Worm (Caenorhabditis elegans): ENCODE results near the gene gmeb-3.

gmeb-3 gene

ce11 chrIII:3726443-3726842, 41.9 kb upstream of the gmeb-3 start, which contains the start of gene gldi-5:
Gene gldi-5, minus strand, starts transcription at chrIII:3726500.
- TF ChIP-seq blmp-1 (tag; optimal IDR thresholded peaks at IDR 0.05) (no peak), C04F5.9 (tag; optimal IDR thresholded peaks at IDR 0.05) (no peak), sup-37 (GFP tag; optimal IDR thresholded peaks at IDR 0.05) (no peak), mab-9 (GFP tag; IDR thresholded peaks at IDR 0.05) (no peak), dpl-1 (GFP tag; optimal IDR thresholded peaks at IDR 0.05) (no peak), unc-86 (tag; optimal IDR thresholded peaks at IDR 0.05) (no peak), egl-27 (tag; optimal IDR thresholded peaks at IDR 0.05) (no peak), nhr-28 (tag; optimal IDR thresholded peaks at IDR 0.05) (no peak), unc-130 (tag; optimal IDR thresholded peaks at IDR 0.05) (no peak), nhr-20 (tag; optimal IDR thresholded peaks at IDR 0.05) (no peak), lin-14 (GFP tag; optimal IDR thresholded peaks at IDR 0.05) (no peak), rnt-1 (tag; optimal IDR thresholded peaks at IDR 0.05) (no peak), skn-1 (tag; optimal IDR thresholded peaks at IDR 0.05) (no peak)

ce11 chrIII:3729520-3729919, 38.8 kb upstream of the gmeb-3 start, which contains the start of gene F34D10.9:
Gene F34D10.9, minus strand, starts transcription at chrIII:3729620.
- no peak for TF ChIP-seq unc-86 (tag; optimal IDR thresholded peaks at IDR 0.05)
- TF ChIP-seq egl-13 (tag; optimal IDR thresholded peaks at IDR 0.05): no peak
- no peak for TF ChIP-seq nhr-90 (tag; optimal IDR thresholded peaks at IDR 0.05; ENCODE audit: poor library complexity)

ce11 chrIII:3730475-3730874, 37.8 kb upstream of the gmeb-3 start, which contains the start of gene F34D10.8:
Gene F34D10.8, plus strand, starts transcription at chrIII:3730775.
- TF ChIP-seq elt-3 (tag; optimal IDR thresholded peaks at IDR 0.05): no peak
- TF ChIP-seq ces-1 (GFP tag; optimal IDR thresholded peaks at IDR 0.05): no peak
- peak; percentile 56 for TF ChIP-seq nhr-85 (tag)

ce11 chrIII:3734007-3734406, 34.3 kb upstream of the gmeb-3 start, which contains the start of gene F34D10.3:
Gene F34D10.3, plus strand, starts transcription at chrIII:3734255.
- TF ChIP-seq lin-35 (GFP tag; optimal IDR thresholded peaks at IDR 0.05): peak; percentile 18 to 47
- no peak for TF ChIP-seq ama-1 (optimal IDR thresholded peaks at IDR 0.05)
- no peak for TF ChIP-seq sup-37 (GFP tag; optimal IDR thresholded peaks at IDR 0.05)
- peak in 1 of 3 experiments; percentile 27 for TF ChIP-seq dpl-1 (GFP tag; optimal IDR thresholded peaks at IDR 0.05)
- no peak for TF ChIP-seq xbp-1 (tag; optimal IDR thresholded peaks at IDR 0.05)
- TF ChIP-seq zag-1 (tag; optimal IDR thresholded peaks at IDR 0.05): no peak
- TF ChIP-seq nhr-20 (tag; optimal IDR thresholded peaks at IDR 0.05): no peak
- TF ChIP-seq ces-1 (GFP tag; optimal IDR thresholded peaks at IDR 0.05): no peak
- no peak for TF ChIP-seq tlp-1 (tag; optimal IDR thresholded peaks at IDR 0.05)
- no peak for TF ChIP-seq nhr-77 (tag; optimal IDR thresholded peaks at IDR 0.05)
- TF ChIP-seq nhr-90 (tag; optimal IDR thresholded peaks at IDR 0.05; ENCODE audit: poor library complexity): no peak
- TF ChIP-seq lsy-2 (tag; optimal IDR thresholded peaks at IDR 0.05): peak in 1 of 2 experiments; percentile 48
- TF ChIP-seq nhr-28 (tag; optimal IDR thresholded peaks at IDR 0.05): no peak
- no peak for TF ChIP-seq nhr-19 (GFP tag; conservative IDR thresholded peaks at IDR 0.05)
- TF ChIP-seq efl-1 (optimal IDR thresholded peaks at IDR 0.05): peak; percentile 3 to 18
- TF ChIP-seq efl-1 (GFP tag; optimal IDR thresholded peaks at IDR 0.05 in 1 of 2): peak; percentile 6 to 51
- TF ChIP-seq nhr-237 (tag; optimal IDR thresholded peaks at IDR 0.05): no peak

ce11 chrIII:3734990-3735389, 33.3 kb upstream of the gmeb-3 start, which contains the start of gene evl-18:
Gene evl-18, minus strand, starts transcription at chrIII:3735039.
- peak in 1 of 2 experiments; percentile 55 for TF ChIP-seq lsy-2 (tag; optimal IDR thresholded peaks at IDR 0.05)
- no peak for TF ChIP-seq unc-98 (GFP tag; IDR thresholded peaks at IDR 0.05)
- no peak for TF ChIP-seq ceh-8 (GFP tag; optimal IDR thresholded peaks at IDR 0.05)
- peak; percentile 48 to 56 for TF ChIP-seq efl-1 (optimal IDR thresholded peaks at IDR 0.05)
- peak; percentile 72 to 97 for TF ChIP-seq efl-1 (GFP tag; optimal IDR thresholded peaks at IDR 0.05 in 1 of 2)
- no peak for TF ChIP-seq C04F5.9 (tag; optimal IDR thresholded peaks at IDR 0.05)
- peak; percentile 62 to 84 (median 70) for TF ChIP-seq dpl-1 (GFP tag; optimal IDR thresholded peaks at IDR 0.05)
- TF ChIP-seq unc-62 (GFP tag; optimal IDR thresholded peaks at IDR 0.05): no peak
- TF ChIP-seq ets-5 (GFP tag; IDR thresholded peaks at IDR 0.05): no peak
- TF ChIP-seq mep-1 (tag; optimal IDR thresholded peaks at IDR 0.05): peak; percentile 37
- TF ChIP-seq fkh-4 (tag; optimal IDR thresholded peaks at IDR 0.05; ENCODE audit: borderline replicate concordance): no peak
- TF ChIP-seq blmp-1 (tag; optimal IDR thresholded peaks at IDR 0.05): peak; percentile 34
- TF ChIP-seq lin-35 (GFP tag; optimal IDR thresholded peaks at IDR 0.05): peak; percentile 51 to 83
- TF ChIP-seq aly-2 (tag; optimal IDR thresholded peaks at IDR 0.05): no peak
